Fruit fly (Drosophila melanogaster): ENCODE measurements around the gene Ptip.

Gene Ptip

DNA sequence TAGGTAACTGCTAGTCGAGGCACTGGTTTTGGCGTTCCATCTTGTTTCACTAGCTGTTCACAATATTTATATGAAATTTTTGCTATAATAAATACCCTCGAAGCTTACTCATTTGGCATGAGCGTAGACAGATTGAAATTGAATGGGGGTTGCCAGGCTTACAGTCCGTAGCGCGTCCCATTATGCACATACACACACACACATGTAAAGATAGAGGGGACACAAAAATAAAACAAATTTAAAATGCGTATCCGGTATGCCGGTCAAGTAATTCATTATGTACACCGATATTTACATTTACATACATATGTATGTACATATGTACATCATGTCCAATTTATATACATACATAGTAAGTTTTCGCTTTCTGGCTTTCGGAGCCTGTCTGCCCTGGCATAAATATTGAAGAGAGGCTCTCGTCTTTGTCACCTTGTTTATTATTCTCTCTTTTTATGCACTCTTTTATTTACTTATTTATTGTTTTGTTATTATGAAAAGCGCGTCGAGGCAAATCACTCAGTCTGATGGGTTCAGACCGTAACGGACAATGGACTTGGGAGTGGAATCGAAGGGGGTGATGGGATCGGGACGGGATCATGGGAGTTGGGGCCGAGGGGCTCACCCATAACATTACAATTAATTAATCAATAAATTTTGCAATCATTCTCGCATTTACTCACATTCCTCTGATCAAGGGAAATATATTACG is 30.5 kb upstream of the Ptip start (continued):
- TF ChIP-seq CG12744 (GFP tag; optimal IDR thresholded peaks at IDR 0.05), result no peak
- TF ChIP-seq slbo (GFP tag; IDR thresholded peaks at IDR 0.05), result 0 out of 2 replicates have a peak, but pooled peaks have one; percentile 15
- no peak for TF ChIP-seq CG8089 (GFP tag; optimal IDR thresholded peaks at IDR 0.05)
- no peak for TF ChIP-seq fd96Cb (tag; optimal IDR thresholded peaks at IDR 0.05)
- no peak for TF ChIP-seq fu2 (GFP tag; optimal IDR thresholded peaks at IDR 0.05)
- TF ChIP-seq CG32532 (GFP tag; IDR thresholded peaks at IDR 0.05), result no peak
- TF ChIP-seq ac (GFP tag; optimal IDR thresholded peaks at IDR 0.05), result no peak
- no peak for TF ChIP-seq Usf (GFP tag; optimal IDR thresholded peaks at IDR 0.05)
- TF ChIP-seq CG12769 (tag; optimal IDR thresholded peaks at IDR 0.05), result no peak
- TF ChIP-seq ab (GFP tag; optimal IDR thresholded peaks at IDR 0.05), result no peak
- TF ChIP-seq sim (GFP tag; IDR thresholded peaks at IDR 0.05), result no peak
- TF ChIP-seq H15 (GFP tag; IDR thresholded peaks at IDR 0.05), result no peak
- TF ChIP-seq BEAF-32 (GFP tag; optimal IDR thresholded peaks at IDR 0.05), result no peak
- TF ChIP-seq Mad (GFP tag; optimal IDR thresholded peaks at IDR 0.05), result no peak
- TF ChIP-seq sd (tag; optimal IDR thresholded peaks at IDR 0.05), result peak; percentile 11
- TF ChIP-seq CG7928 (GFP tag; optimal IDR thresholded peaks at IDR 0.05), result no peak
- TF ChIP-seq CG4424 (GFP tag; optimal IDR thresholded peaks at IDR 0.05), result no peak
- no peak for TF ChIP-seq oc (tag; optimal IDR thresholded peaks at IDR 0.05)
- no peak for TF ChIP-seq CG11398 (GFP tag; optimal IDR thresholded peaks at IDR 0.05)
- TF ChIP-seq sug (tag; optimal IDR thresholded peaks at IDR 0.05), result no peak
- TF ChIP-seq nau (GFP tag; optimal IDR thresholded peaks at IDR 0.05), result no peak
- TF ChIP-seq trh (GFP tag; optimal IDR thresholded peaks at IDR 0.05), result no peak
- TF ChIP-seq CG1024 (GFP tag; IDR thresholded peaks at IDR 0.05), result no peak
- TF ChIP-seq HmgD (GFP tag; optimal IDR thresholded peaks at IDR 0.05), result no peak
- TF ChIP-seq Side (GFP tag; optimal IDR thresholded peaks at IDR 0.05), result no peak
- no peak for TF ChIP-seq crol (GFP tag; IDR thresholded peaks at IDR 0.05)
- no peak for TF ChIP-seq Abd-B (GFP tag; optimal IDR thresholded peaks at IDR 0.05)
- TF ChIP-seq tio (GFP tag; optimal IDR thresholded peaks at IDR 0.05), result no peak
- no peak for TF ChIP-seq sisA (GFP tag; IDR thresholded peaks at IDR 0.05)
- no peak for TF ChIP-seq Elba2 (GFP tag; optimal IDR thresholded peaks at IDR 0.05)
- TF ChIP-seq Sry-δ (GFP tag; optimal IDR thresholded peaks at IDR 0.05), result no peak
- no peak for TF ChIP-seq NfI (GFP tag; optimal IDR thresholded peaks at IDR 0.05)
- TF ChIP-seq sens (GFP tag), result peak; percentile 64
- TF ChIP-seq otp (GFP tag; IDR thresholded peaks at IDR 0.05), result no peak
- 0 out of 4 replicates have a peak, but pooled peaks have one; percentile 18 for TF ChIP-seq chinmo (GFP tag; IDR thresholded peaks at IDR 0.05; ENCODE audit: partially characterized antibody)
- TF ChIP-seq CG15601 (tag; optimal IDR thresholded peaks at IDR 0.05), result no peak
- TF ChIP-seq CG9437 (GFP tag; optimal IDR thresholded peaks at IDR 0.05), result no peak
- no peak for TF ChIP-seq stwl (tag; optimal IDR thresholded peaks at IDR 0.05)
- no peak for TF ChIP-seq CG14050 (GFP tag; IDR thresholded peaks at IDR 0.05)
- no peak for TF ChIP-seq onecut (GFP tag; IDR thresholded peaks at IDR 0.05)
- TF ChIP-seq CG17186 (GFP tag; optimal IDR thresholded peaks at IDR 0.05), result no peak
- no peak for TF ChIP-seq zfh2 (GFP tag; optimal IDR thresholded peaks at IDR 0.05)
- TF ChIP-seq zf30C (GFP tag; optimal IDR thresholded peaks at IDR 0.05), result no peak
- TF ChIP-seq CG2120 (GFP tag; optimal IDR thresholded peaks at IDR 0.05), result peak; percentile 16
- TF ChIP-seq lab (GFP tag; optimal IDR thresholded peaks at IDR 0.05), result peak; percentile 10
- no peak for TF ChIP-seq aop (GFP tag; IDR thresholded peaks at IDR 0.05)
- TF ChIP-seq salm (tag; optimal IDR thresholded peaks at IDR 0.05), result no peak
- no peak for TF ChIP-seq al (GFP tag; IDR thresholded peaks at IDR 0.05)
- 0 out of 2 replicates have a peak, but pooled peaks have one; percentile 8 for TF ChIP-seq Xrp1 (GFP tag; IDR thresholded peaks at IDR 0.05)
- no peak for TF ChIP-seq B-H1 (GFP tag; IDR thresholded peaks at IDR 0.05)
- 0 out of 2 replicates have a peak, but pooled peaks have one; percentile 15 for TF ChIP-seq Rfx (GFP tag; IDR thresholded peaks at IDR 0.05)
